Worm (Caenorhabditis elegans) whole organism, L4 larva: ENCODE results near the gene maph-1.3.
"Not testable (repeated sequence)": the region's sequence is repeated elsewhere in the genome, so short reads cannot be mapped to it uniquely, and the experiment has no call there.

ENCODE experiments used
- D1046.2 ChIP-seq: fragments of 200-800 bp; sonication (Bioruptor generic); IDR thresholded peaks from 2 replicates; pipeline ENCODE4 v1.3.6; 2022; ENCODE audit warnings: missing genetic modification characterization, missing compliant biosample characterization
- T20F7.1 ChIP-seq: fragments of 200-800 bp; sonication (Bioruptor generic); optimal IDR thresholded peaks from 2 replicates; lab custom pipeline; 2018; ENCODE audit warnings: mild to moderate bottlenecking, missing genetic modification characterization, missing compliant biosample characterization
- T26A8.4 ChIP-seq: fragments of 200-800 bp; sonication (Bioruptor generic); IDR thresholded peaks from 2 replicates; pipeline ENCODE4 v1.3.6; 2022; ENCODE audit warnings: missing genetic modification characterization, missing compliant biosample characterization
- Y48G9A.11 ChIP-seq: fragments of 200-800 bp; sonication (Bioruptor generic); IDR thresholded peaks from 2 replicates; pipeline ENCODE4 v1.3.6; 2022; ENCODE audit warnings: missing genetic modification reagents, missing genetic modification characterization, missing compliant biosample characterization
- ZK337.2 ChIP-seq: fragments of 200-800 bp; sonication (Bioruptor generic); IDR thresholded peaks from 2 replicates; pipeline ENCODE4 v1.3.6; 2022; ENCODE audit warnings: missing genetic modification reagents, missing genetic modification characterization, missing compliant biosample characterization
- ceh-20 ChIP-seq: fragments of 200-800 bp; sonication (Bioruptor generic); IDR thresholded peaks from 2 replicates; pipeline ENCODE4 v1.3.6; 2022; ENCODE audit warnings: missing genetic modification reagents, missing genetic modification characterization, missing compliant biosample characterization
- ceh-44 ChIP-seq: fragments of 200-800 bp; sonication (Bioruptor generic); IDR thresholded peaks from 2 replicates; pipeline ENCODE4 v1.3.6; 2022; ENCODE audit warnings: missing genetic modification reagents, missing genetic modification characterization, missing compliant biosample characterization
- ctbp-1 ChIP-seq: fragments of 200-800 bp; sonication (Bioruptor generic); IDR thresholded peaks from 2 replicates; pipeline ENCODE4 v1.3.6; 2022; ENCODE audit warnings: missing genetic modification reagents, missing genetic modification characterization, missing compliant biosample characterization
- daf-16 ChIP-seq, 3 experiments: sonication (generic microtip); optimal IDR thresholded peaks; 2 replicates each; lab custom pipeline; 2016 to 2017; ENCODE audit warnings: missing genetic modification characterization in 3 of 3, missing genetic modification reagents in 3 of 3, mild to moderate bottlenecking in 2 of 3, missing compliant biosample characterization in 2 of 3, missing biosample characterization in 1 of 3, moderate library complexity in 1 of 3
- dmd-6 ChIP-seq: fragments of 200-800 bp; sonication (Bioruptor generic); IDR thresholded peaks from 2 replicates; pipeline ENCODE4 v1.3.6; 2022; ENCODE audit warnings: missing genetic modification reagents, missing genetic modification characterization, missing compliant biosample characterization
- dmd-9 ChIP-seq: fragments of 200-800 bp; sonication (Bioruptor generic); IDR thresholded peaks from 2 replicates; pipeline ENCODE4 v1.3.6; 2022; ENCODE audit warnings: missing genetic modification reagents, missing genetic modification characterization, missing compliant biosample characterization
- dpl-1 ChIP-seq: fragments of 150-350 bp; optimal IDR thresholded peaks from 2 replicates; lab custom pipeline; 2014; ENCODE audit warnings: missing biosample characterization, missing genetic modification reagents, missing genetic modification characterization
- dve-1 ChIP-seq: sonication (generic microtip); optimal IDR thresholded peaks from 2 replicates; lab custom pipeline; 2017; ENCODE audit warnings: antibody characterized with exemption, mild to moderate bottlenecking, missing genetic modification characterization, missing compliant biosample characterization; ENCODE audit not compliant: insufficient read depth
- egl-43 ChIP-seq: fragments of 200-800 bp; sonication (Bioruptor generic); IDR thresholded peaks from 2 replicates; pipeline ENCODE4 v1.3.6; 2022; ENCODE audit warnings: missing genetic modification reagents, missing genetic modification characterization, missing compliant biosample characterization
- hif-1 ChIP-seq, 2 experiments: sonication (generic microtip); optimal IDR thresholded peaks; 2 replicates each; lab custom pipeline; 2016 to 2017; ENCODE audit warnings: missing compliant biosample characterization in 2 of 2, missing genetic modification characterization in 2 of 2, missing genetic modification reagents in 2 of 2, missing genotype in 2 of 2, mild to moderate bottlenecking in 1 of 2
- hlh-11 ChIP-seq: fragments of 200-800 bp; sonication (Bioruptor generic); optimal IDR thresholded peaks from 2 replicates; lab custom pipeline; 2018; ENCODE audit warnings: mild to moderate bottlenecking, missing genetic modification characterization, missing compliant biosample characterization
- hmg-1.1 ChIP-seq: fragments of 200-800 bp; sonication (Bioruptor generic); IDR thresholded peaks from 2 replicates; pipeline ENCODE4 v1.3.6; 2022; ENCODE audit warnings: missing genetic modification reagents, missing genetic modification characterization, missing compliant biosample characterization
- lin-29 ChIP-seq: fragments of 200-800 bp; sonication (Bioruptor generic); IDR thresholded peaks from 2 replicates; pipeline ENCODE4 v1.3.6; 2022; ENCODE audit warnings: missing genetic modification reagents, missing genetic modification characterization, missing compliant biosample characterization
- lin-38 ChIP-seq: fragments of 200-800 bp; sonication (Bioruptor generic); IDR thresholded peaks from 2 replicates; pipeline ENCODE4 v1.3.6; 2022; ENCODE audit warnings: missing genetic modification reagents, missing genetic modification characterization, missing compliant biosample characterization
- lsy-2 ChIP-seq, 2 experiments: fragments of 150-350 bp in 1 of 2; sonication (generic microtip) in 1 of 2; optimal IDR thresholded peaks; 2 replicates each; lab custom pipeline; 2014 to 2017; ENCODE audit warnings: missing biosample characterization in 2 of 2, missing genetic modification characterization in 2 of 2
- madf-5 ChIP-seq, 2 experiments: fragments of 200-800 bp; sonication (Bioruptor generic); IDR thresholded peaks; 2 replicates each; pipeline ENCODE4 v1.3.6; 2022; ENCODE audit warnings: missing compliant biosample characterization in 2 of 2, missing genetic modification characterization in 2 of 2
- madf-9 ChIP-seq: fragments of 200-800 bp; sonication (Bioruptor generic); conservative IDR thresholded peaks from 2 replicates; pipeline ENCODE4 v1.3.6; 2022; ENCODE audit warnings: missing genetic modification reagents, missing genetic modification characterization, missing compliant biosample characterization
- mdt-29 ChIP-seq: fragments of 200-800 bp; sonication (Bioruptor generic); IDR thresholded peaks from 2 replicates; pipeline ENCODE4 v1.3.6; 2022; ENCODE audit warnings: missing genetic modification reagents, missing genetic modification characterization, missing compliant biosample characterization
- mes-2 ChIP-seq: sonication (generic microtip); optimal IDR thresholded peaks from 2 replicates; lab custom pipeline; 2016; ENCODE audit warnings: missing genotype, mild to moderate bottlenecking, missing genetic modification characterization, missing compliant biosample characterization; ENCODE audit not compliant: poor library complexity, severe bottlenecking
- mxl-2 ChIP-seq: fragments of 200-800 bp; sonication (Bioruptor generic); conservative IDR thresholded peaks from 2 replicates; pipeline ENCODE4 v1.3.6; 2022; ENCODE audit warnings: missing genetic modification reagents, missing genetic modification characterization, missing compliant biosample characterization
- nhr-28 ChIP-seq: fragments of 150-350 bp; optimal IDR thresholded peaks from 2 replicates; lab custom pipeline; 2014; ENCODE audit warnings: missing biosample characterization, missing genetic modification characterization
- nhr-42 ChIP-seq: fragments of 200-800 bp; sonication (Bioruptor generic); IDR thresholded peaks from 2 replicates; pipeline ENCODE4 v1.3.6; 2022; ENCODE audit warnings: missing genetic modification characterization, missing compliant biosample characterization
- pha-4 ChIP-seq, 2 experiments: fragments of 150-350 bp in 1 of 2; fragments of 200-800 bp in 1 of 2; sonication (Bioruptor generic) in 1 of 2; IDR thresholded peaks in 1 of 2; optimal IDR thresholded peaks in 1 of 2; 2 replicates each; pipeline versions ENCODE4 v1.3.6 to Lab custom; 2014 to 2022; ENCODE audit warnings: missing genetic modification characterization in 2 of 2, missing genetic modification reagents in 2 of 2, missing biosample characterization in 1 of 2, missing compliant biosample characterization in 1 of 2
- php-3 ChIP-seq: fragments of 200-800 bp; sonication (Bioruptor generic); IDR thresholded peaks from 2 replicates; pipeline ENCODE4 v1.3.6; 2022; ENCODE audit warnings: missing genetic modification reagents, missing genetic modification characterization, missing compliant biosample characterization
- rbr-2 ChIP-seq: sonication (generic microtip); optimal IDR thresholded peaks from 2 replicates; lab custom pipeline; 2016; ENCODE audit warnings: missing genotype, missing genetic modification characterization, missing compliant biosample characterization
- saeg-2 ChIP-seq: fragments of 200-800 bp; sonication (Bioruptor generic); IDR thresholded peaks from 2 replicates; pipeline ENCODE4 v1.3.6; 2022; ENCODE audit warnings: missing genetic modification reagents, missing genetic modification characterization, missing compliant biosample characterization
- tag-97 ChIP-seq: fragments of 200-800 bp; sonication (Bioruptor generic); IDR thresholded peaks from 2 replicates; pipeline ENCODE4 v1.3.6; 2022; ENCODE audit warnings: missing genetic modification characterization, missing compliant biosample characterization
- tra-1 ChIP-seq: fragments of 200-800 bp; sonication (Bioruptor generic); IDR thresholded peaks from 2 replicates; pipeline ENCODE4 v1.3.6; 2022; ENCODE audit warnings: missing genetic modification reagents, missing genetic modification characterization, missing compliant biosample characterization
- vab-7 ChIP-seq: fragments of 200-800 bp; sonication (Bioruptor generic); IDR thresholded peaks from 2 replicates; pipeline ENCODE4 v1.3.6; 2022; ENCODE audit warnings: missing genetic modification reagents, missing genetic modification characterization, missing compliant biosample characterization
- zfp-3 ChIP-seq: fragments of 200-800 bp; sonication (Bioruptor generic); conservative IDR thresholded peaks from 2 replicates; pipeline ENCODE4 v1.3.6; 2022; ENCODE audit warnings: missing genetic modification reagents, missing genetic modification characterization, missing compliant biosample characterization

maph-1.3 gene

DNA sequence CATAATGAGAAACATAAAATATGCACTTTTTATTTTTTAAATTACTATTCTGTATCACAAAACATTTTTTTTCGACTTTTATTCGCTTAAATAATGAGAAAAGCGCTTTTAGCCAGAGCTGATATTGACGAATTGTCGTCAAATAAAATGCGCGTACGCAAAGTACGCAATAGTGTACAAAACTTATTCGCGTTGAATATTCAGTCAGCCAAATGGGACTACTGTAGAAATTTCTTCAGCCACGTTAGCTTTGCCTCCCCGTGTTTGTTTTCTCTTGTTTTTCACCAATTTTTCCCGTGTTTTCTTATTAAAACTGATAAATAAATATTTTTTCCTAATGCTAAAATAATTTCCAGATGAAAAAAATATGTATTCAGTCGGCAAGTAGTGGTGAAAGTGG, 12.3 kb downstream of the maph-1.3 start:
- TF ChIP-seq rbr-2 (tag; lab: Kevin White, UChicago) (peak; percentile 50), hlh-11 (tag; lab: Kevin White, UChicago) (peak; percentile 33), madf-5 (GFP tag; IDR thresholded peaks at IDR 0.05; lab: Robert Waterston, UW) (peak in 1 of 2 experiments; percentile 67; a peak in 1 of 4 replicates), dmd-9 (GFP tag; lab: Robert Waterston, UW) (peak; percentile 98), mxl-2 (0 out of 2 replicates have a peak, but pooled peaks have one; percentile 15), ceh-20 (peak; percentile 86), madf-9 (peak; percentile 80), ctbp-1 (peak; percentile 82), egl-43 (GFP tag; lab: Robert Waterston, UW) (0 out of 2 replicates have a peak, but pooled peaks have one; percentile 38), lin-38 (GFP tag; lab: Robert Waterston, UW) (peak; percentile 91), Y48G9A.11 (peak; percentile 60; the same call in 1 of the 2 replicates), T26A8.4 (GFP tag; lab: Robert Waterston, UW) (peak; percentile 85), saeg-2 (GFP tag; lab: Robert Waterston, UW) (0 out of 2 replicates have a peak, but pooled peaks have one; percentile 23), ceh-44 (GFP tag; lab: Robert Waterston, UW) (peak; percentile 73; the same call in 1 of the 2 replicates), vab-7 (GFP tag; lab: Robert Waterston, UW) (peak; percentile 85), zfp-3 (GFP tag; lab: Robert Waterston, UW) (peak; percentile 95), pha-4 (GFP tag; IDR thresholded peaks at IDR 0.05; lab: Robert Waterston, UW) (peak; percentile 68), lsy-2 (tag; optimal IDR thresholded peaks at IDR 0.05; lab: Kevin White, UChicago) (peak; percentile 67 to 94), nhr-42 (peak; percentile 90; the same call in 1 of the 2 replicates), hmg-1.1 (GFP tag; lab: Robert Waterston, UW) (peak; percentile 88), php-3 (0 out of 2 replicates have a peak, but pooled peaks have one; percentile 45), dmd-6 (GFP tag; lab: Robert Waterston, UW) (peak; percentile 92), mdt-29 (peak; percentile 87), tra-1 (peak; percentile 88), hif-1 (tag; optimal IDR thresholded peaks at IDR 0.05; lab: Kevin White, UChicago) (peak in 1 of 2 experiments; percentile 21), mes-2 (tag; lab: Kevin White, UChicago) (peak; percentile 20), D1046.2 (GFP tag; lab: Robert Waterston, UW) (peak; percentile 92), ZK337.2 (GFP tag; lab: Robert Waterston, UW) (peak; percentile 94), tag-97 (GFP tag; lab: Robert Waterston, UW) (0 out of 2 replicates have a peak, but pooled peaks have one; percentile 38), lin-29 (peak; percentile 72), dpl-1 (GFP tag; lab: Kevin White, UChicago) (peak; percentile 7), T20F7.1 (GFP tag; lab: Kevin White, UChicago) (peak; percentile 69)
- not testable (repeated sequence) for TF ChIP-seq pha-4 (tag; optimal IDR thresholded peaks at IDR 0.05; lab: Kevin White, UChicago)

DNA sequence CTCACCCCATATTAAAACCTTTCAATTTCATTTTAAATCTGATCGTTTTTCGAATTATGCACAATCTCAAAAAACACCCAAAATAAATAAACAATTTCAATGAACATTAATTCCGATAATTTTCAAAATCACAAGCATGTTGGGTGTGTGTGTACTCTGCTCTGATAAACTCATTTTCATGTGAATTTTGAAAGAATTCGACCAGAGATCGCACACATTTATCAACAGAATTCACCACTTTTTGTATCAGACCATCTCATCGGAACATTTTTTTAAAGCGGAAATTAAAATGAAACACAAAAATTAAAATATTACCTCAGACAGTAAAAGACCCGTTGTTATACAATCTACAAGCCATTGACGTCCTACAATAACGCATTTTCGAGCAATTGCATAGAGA, 13.3 kb downstream of the maph-1.3 start:
- TF ChIP-seq php-3 (0 out of 2 replicates have a peak, but pooled peaks have one; percentile 30), lsy-2 (tag; optimal IDR thresholded peaks at IDR 0.05; lab: Kevin White, UChicago) (peak in 1 of 2 experiments; percentile 30), dmd-6 (GFP tag; lab: Robert Waterston, UW) (peak; percentile 69), mxl-2 (0 out of 2 replicates have a peak, but pooled peaks have one; percentile 22), nhr-28 (tag; lab: Kevin White, UChicago) (peak; percentile 8), dve-1 (peak; percentile 46), hlh-11 (tag; lab: Kevin White, UChicago) (peak; percentile 40), daf-16 (tag; optimal IDR thresholded peaks at IDR 0.05; lab: Kevin White, UChicago) (peak; percentile 91)
- TF ChIP-seq daf-16 (GFP tag; optimal IDR thresholded peaks at IDR 0.05; lab: Kevin White, UChicago), result not testable (repeated sequence)
